Worm (Caenorhabditis elegans): ENCODE results near the gene uev-2.

ce11 chrIII:5586925-5587324, 4.0 kb downstream of the uev-2 start, which contains the start of gene F56D2.2:
- TF ChIP-seq W03F9.2 (tag; optimal IDR thresholded peaks at IDR 0.05) (no peak), him-1 (tag; optimal IDR thresholded peaks at IDR 0.05) (no peak)

All from whole organism, L4/young adult.